Worm (Caenorhabditis elegans) whole organism, L1 larva: ENCODE measurements around the gene nhr-128.

ENCODE experiments used
- aly-2 ChIP-seq: fragments of 150-350 bp; optimal IDR thresholded peaks from 2 replicates; lab custom pipeline; 2014; ENCODE audit warnings: missing biosample characterization, missing genetic modification characterization
- efl-1 ChIP-seq, 4 experiments: fragments of 150-350 bp; optimal IDR thresholded peaks in 3 of 4; peaks in 1 of 4; 1 replicate in 1 of 4; 2 replicates in 3 of 4; lab custom pipeline; 2014; ENCODE audit warnings: missing biosample characterization in 2 of 4, missing genetic modification characterization in 2 of 4, missing genetic modification reagents in 2 of 4
- fkh-10 ChIP-seq: sonication (generic microtip); optimal IDR thresholded peaks from 2 replicates; lab custom pipeline; 2017; ENCODE audit warnings: missing biosample characterization, missing genetic modification reagents, missing genetic modification characterization
- nhr-11 ChIP-seq: fragments of 150-350 bp; optimal IDR thresholded peaks from 2 replicates; lab custom pipeline; 2014; ENCODE audit warnings: missing biosample characterization, missing genetic modification characterization
- nhr-237 ChIP-seq: fragments of 150-350 bp; optimal IDR thresholded peaks from 2 replicates; lab custom pipeline; 2014; ENCODE audit warnings: missing biosample characterization, missing genetic modification characterization
- nhr-77 ChIP-seq: fragments of 150-350 bp; optimal IDR thresholded peaks from 2 replicates; lab custom pipeline; 2014; ENCODE audit warnings: missing biosample characterization, missing genetic modification characterization
- nhr-90 ChIP-seq: sonication (generic microtip); optimal IDR thresholded peaks from 2 replicates; lab custom pipeline; 2016; ENCODE audit warnings: mild to moderate bottlenecking, missing genetic modification characterization, missing compliant biosample characterization; ENCODE audit not compliant: poor library complexity
- pqm-1 ChIP-seq: sonication (generic microtip); optimal IDR thresholded peaks from 3 replicates; lab custom pipeline; 2017; ENCODE audit warnings: missing biosample characterization, missing genetic modification characterization
- skn-1 ChIP-seq: fragments of 150-350 bp; optimal IDR thresholded peaks from 2 replicates; lab custom pipeline; 2014; ENCODE audit warnings: missing biosample characterization, missing genetic modification characterization
- unc-62 ChIP-seq: fragments of 150-350 bp; optimal IDR thresholded peaks from 2 replicates; lab custom pipeline; 2014; ENCODE audit warnings: missing biosample characterization, missing genetic modification reagents, missing genetic modification characterization
- ztf-11 ChIP-seq, 2 experiments: sonication (generic microtip); optimal IDR thresholded peaks; 2 replicates each; lab custom pipeline; 2016 to 2017; ENCODE audit warnings: missing genetic modification characterization in 2 of 2, missing biosample characterization in 1 of 2, missing compliant biosample characterization in 1 of 2
- ztf-4 ChIP-seq: fragments of 150-350 bp; optimal IDR thresholded peaks from 2 replicates; lab custom pipeline; 2014; ENCODE audit warnings: missing biosample characterization, missing genetic modification characterization

DNA sequence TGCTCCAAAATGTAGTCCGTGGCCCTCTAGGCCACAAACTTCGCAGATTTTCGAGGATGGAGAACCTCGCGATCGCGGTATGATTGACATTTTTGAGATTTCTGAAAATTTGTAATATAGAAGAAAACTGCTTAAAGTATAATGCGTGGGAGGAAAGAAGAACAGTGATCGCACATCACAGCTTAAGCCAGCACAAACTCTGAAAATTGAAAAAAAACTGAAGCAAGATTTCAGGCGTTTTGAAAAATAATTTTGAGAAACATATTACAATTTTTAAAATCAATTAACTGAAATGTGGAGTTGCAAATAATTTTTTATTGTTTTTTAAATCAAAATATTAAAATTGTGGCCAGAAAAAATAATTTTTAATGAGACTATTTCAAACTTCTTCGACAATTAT, 45.1 kb downstream of the nhr-128 start, which contains the start of gene nhr-275:
- TF ChIP-seq nhr-11, result no peak
- TF ChIP-seq ztf-4 (tag; lab: Kevin White, UChicago), result no peak
- no peak for TF ChIP-seq skn-1 (tag; lab: Kevin White, UChicago)
- no peak for TF ChIP-seq ztf-11 (tag; optimal IDR thresholded peaks at IDR 0.05; lab: Kevin White, UChicago)
- no peak for TF ChIP-seq efl-1 (optimal IDR thresholded peaks at IDR 0.05; lab: Kevin White, UChicago)
- no peak for TF ChIP-seq efl-1 (GFP tag; optimal IDR thresholded peaks at IDR 0.05 in 1 of 2; lab: Kevin White, UChicago)
- no peak for TF ChIP-seq nhr-237
- no peak for TF ChIP-seq aly-2 (tag; lab: Kevin White, UChicago)
- no peak for TF ChIP-seq unc-62 (GFP tag; lab: Kevin White, UChicago)
- TF ChIP-seq nhr-77, result no peak
- no peak for TF ChIP-seq fkh-10 (GFP tag; lab: Kevin White, UChicago)
- TF ChIP-seq nhr-90 (tag; lab: Kevin White, UChicago), result no peak
- TF ChIP-seq pqm-1 (tag; lab: Kevin White, UChicago), result no peak
